Fruit fly (Drosophila melanogaster): Measurements from ENCODE around the gene Hexim.
A peak's percentile ranks its signal among the peaks of the same experiment; 100 is the strongest.

Gene Hexim

dm6 chr3R:14626781-14627180 is 32.5 kb upstream of the Hexim start:
- TF ChIP-seq CG9948 (tag; optimal IDR thresholded peaks at IDR 0.05) (no peak), Pif1B (GFP tag; optimal IDR thresholded peaks at IDR 0.05) (no peak), CG8159 (tag; optimal IDR thresholded peaks at IDR 0.05) (no peak), CG13204 (GFP tag; optimal IDR thresholded peaks at IDR 0.05) (no peak), fd96Ca (GFP tag; IDR thresholded peaks at IDR 0.05) (no peak), CG32121 (GFP tag; IDR thresholded peaks at IDR 0.05) (no peak)

dm6 chr3R:14630119-14630623 is 29.1 kb upstream of the Hexim start, which contains the start of gene Cad88C:
Cad88C (plus strand) TSS chr3R:14630478.
- 0 out of 2 replicates have a peak, but pooled peaks have one; percentile 14 for TF ChIP-seq CG32121 (GFP tag; IDR thresholded peaks at IDR 0.05)
- no peak for TF ChIP-seq fd96Ca (GFP tag; IDR thresholded peaks at IDR 0.05)

dm6 chr3R:14631911-14632310 is 27.3 kb upstream of the Hexim start:
- no peak for TF ChIP-seq fd96Ca (GFP tag; IDR thresholded peaks at IDR 0.05)
- TF ChIP-seq CG14655 (GFP tag; optimal IDR thresholded peaks at IDR 0.05) = no peak
- peak; percentile 16 for TF ChIP-seq CG9948 (tag; optimal IDR thresholded peaks at IDR 0.05)

DNA sequence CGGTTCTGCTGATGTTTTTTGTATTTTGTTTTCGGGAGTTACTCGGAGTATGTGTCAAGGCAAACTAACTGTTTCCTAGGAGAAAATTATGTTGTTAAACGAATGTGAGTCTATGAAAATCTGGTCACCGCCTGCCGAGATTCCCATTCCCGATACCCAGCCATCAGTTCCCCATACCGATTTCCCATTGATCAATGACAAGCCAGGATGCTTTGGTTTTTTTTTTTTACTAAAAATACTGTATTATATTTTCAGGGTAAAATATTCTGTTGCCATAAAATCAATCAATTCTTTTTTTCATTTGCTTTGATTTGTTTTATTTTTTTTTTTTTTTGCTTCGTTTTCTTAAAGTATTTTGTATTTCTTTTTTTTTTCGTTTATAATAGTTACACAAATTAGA is 16.8 kb upstream of the Hexim start, which contains the start of gene CG7886:
TSS of gene CG7886 (minus strand) at position 101 of the 400 bp plus-strand sequence.
- TF ChIP-seq Pif1A (GFP tag; optimal IDR thresholded peaks at IDR 0.05) = no peak
- TF ChIP-seq CG4496 (GFP tag; IDR thresholded peaks at IDR 0.05) = no peak
- no peak for TF ChIP-seq CG34367 (tag; optimal IDR thresholded peaks at IDR 0.05)
- TF ChIP-seq CG13204 (GFP tag; optimal IDR thresholded peaks at IDR 0.05) = no peak
- TF ChIP-seq CG8159 (tag; optimal IDR thresholded peaks at IDR 0.05) = no peak
- TF ChIP-seq CG15710 (tag; optimal IDR thresholded peaks at IDR 0.05) = no peak
- no peak for TF ChIP-seq Snoo (tag; optimal IDR thresholded peaks at IDR 0.05)
- TF ChIP-seq EcR (GFP tag; optimal IDR thresholded peaks at IDR 0.05) = no peak
- no peak for TF ChIP-seq CG32121 (GFP tag; IDR thresholded peaks at IDR 0.05)
- TF ChIP-seq CG9948 (tag; optimal IDR thresholded peaks at IDR 0.05) = no peak
- no peak for TF ChIP-seq gl (tag; optimal IDR thresholded peaks at IDR 0.05)
- TF ChIP-seq fd96Ca (GFP tag; IDR thresholded peaks at IDR 0.05) = no peak
- TF ChIP-seq rn (GFP tag; IDR thresholded peaks at IDR 0.05) = no peak

DNA sequence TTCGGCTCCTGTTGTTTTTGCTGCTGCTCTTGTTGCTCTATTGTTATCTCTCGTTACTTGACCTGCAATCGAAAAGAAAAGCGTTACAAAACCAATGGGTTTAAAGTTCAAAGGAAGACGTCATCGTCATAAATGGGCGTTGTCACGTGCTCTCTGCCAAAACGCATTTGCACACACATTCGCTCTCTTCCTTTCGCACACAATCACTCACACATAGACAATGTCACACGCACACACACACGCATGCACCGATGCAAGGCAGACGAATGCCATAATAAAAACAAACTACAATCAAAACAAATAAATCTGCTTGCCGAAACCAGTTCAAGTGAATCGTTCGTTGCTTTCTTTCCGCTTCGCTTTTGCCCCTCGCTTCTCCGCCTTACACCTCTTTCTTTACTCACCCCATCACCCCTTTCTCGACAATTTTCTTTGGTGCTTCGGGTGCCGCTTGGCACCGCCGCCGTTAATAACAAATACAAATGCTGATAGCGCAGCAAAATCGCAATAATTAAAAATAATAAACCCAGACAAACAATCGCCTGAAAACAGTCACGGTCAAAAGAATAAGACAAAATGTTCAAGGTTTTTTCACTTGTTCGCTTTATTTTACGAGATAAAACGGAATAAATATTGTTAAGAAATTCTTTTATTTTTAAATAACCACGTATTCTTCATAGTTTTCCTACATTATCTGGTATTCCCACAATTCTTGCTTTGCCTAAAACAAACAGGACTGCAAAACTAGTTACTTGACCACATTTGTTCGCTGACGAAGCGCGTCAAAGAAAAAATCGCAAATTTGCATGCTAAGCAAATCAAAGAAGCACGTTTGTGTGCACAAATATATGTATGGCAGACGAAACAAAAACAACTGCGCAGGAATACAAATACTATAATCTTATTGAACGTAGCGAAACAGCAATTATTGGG is 9.7 kb upstream of the Hexim start:
- TF ChIP-seq D1 (tag; optimal IDR thresholded peaks at IDR 0.05) (peak; percentile 47), Pif1A (GFP tag; optimal IDR thresholded peaks at IDR 0.05) (peak; percentile 79), CG10348 (GFP tag; IDR thresholded peaks at IDR 0.05) (peak; percentile 8; the same call in 1 of the 2 replicates), rn (GFP tag; IDR thresholded peaks at IDR 0.05) (no peak), CG13204 (GFP tag; optimal IDR thresholded peaks at IDR 0.05) (no peak), CG15710 (tag; optimal IDR thresholded peaks at IDR 0.05) (peak; percentile 66), EcR (GFP tag; optimal IDR thresholded peaks at IDR 0.05) (peak; percentile 78), CG32121 (GFP tag; IDR thresholded peaks at IDR 0.05) (peak; percentile 76), CG8301 (tag; optimal IDR thresholded peaks at IDR 0.05) (peak; percentile 83), CG12605 (GFP tag; IDR thresholded peaks at IDR 0.05) (peak; percentile 32; the same call in 1 of the 2 replicates), CG8159 (tag; optimal IDR thresholded peaks at IDR 0.05) (peak; percentile 76), CG4496 (GFP tag; IDR thresholded peaks at IDR 0.05) (peak; percentile 71; the same call in 2 of the 3 replicates), CG17806 (tag; optimal IDR thresholded peaks at IDR 0.05) (peak; percentile 72), Snoo (tag; optimal IDR thresholded peaks at IDR 0.05) (peak; percentile 76), CG14655 (GFP tag; optimal IDR thresholded peaks at IDR 0.05) (peak; percentile 89), fd96Ca (GFP tag; IDR thresholded peaks at IDR 0.05) (peak; percentile 67; the same call in 2 of the 3 replicates), CG34367 (tag; optimal IDR thresholded peaks at IDR 0.05) (peak; percentile 66), Pif1B (GFP tag; optimal IDR thresholded peaks at IDR 0.05) (peak; percentile 80), gl (tag; optimal IDR thresholded peaks at IDR 0.05) (no peak), CG9948 (tag; optimal IDR thresholded peaks at IDR 0.05) (peak; percentile 79), Ets98B (GFP tag; IDR thresholded peaks at IDR 0.05) (peak; percentile 66)

dm6 chr3R:14650367-14650766 is 8.9 kb upstream of the Hexim start:
- TF ChIP-seq Ets98B (GFP tag; IDR thresholded peaks at IDR 0.05) (no peak), CG10348 (GFP tag; IDR thresholded peaks at IDR 0.05) (no peak), CG17806 (tag; optimal IDR thresholded peaks at IDR 0.05) (no peak), Pif1B (GFP tag; optimal IDR thresholded peaks at IDR 0.05) (no peak), D1 (tag; optimal IDR thresholded peaks at IDR 0.05) (no peak), EcR (GFP tag; optimal IDR thresholded peaks at IDR 0.05) (no peak), CG9948 (tag; optimal IDR thresholded peaks at IDR 0.05) (no peak), CG13204 (GFP tag; optimal IDR thresholded peaks at IDR 0.05) (no peak), CG34367 (tag; optimal IDR thresholded peaks at IDR 0.05) (no peak), Pif1A (GFP tag; optimal IDR thresholded peaks at IDR 0.05) (no peak), CG8301 (tag; optimal IDR thresholded peaks at IDR 0.05) (no peak)
